Fruit fly (Drosophila melanogaster): Measurements from ENCODE around the gene CG32645.

DNA sequence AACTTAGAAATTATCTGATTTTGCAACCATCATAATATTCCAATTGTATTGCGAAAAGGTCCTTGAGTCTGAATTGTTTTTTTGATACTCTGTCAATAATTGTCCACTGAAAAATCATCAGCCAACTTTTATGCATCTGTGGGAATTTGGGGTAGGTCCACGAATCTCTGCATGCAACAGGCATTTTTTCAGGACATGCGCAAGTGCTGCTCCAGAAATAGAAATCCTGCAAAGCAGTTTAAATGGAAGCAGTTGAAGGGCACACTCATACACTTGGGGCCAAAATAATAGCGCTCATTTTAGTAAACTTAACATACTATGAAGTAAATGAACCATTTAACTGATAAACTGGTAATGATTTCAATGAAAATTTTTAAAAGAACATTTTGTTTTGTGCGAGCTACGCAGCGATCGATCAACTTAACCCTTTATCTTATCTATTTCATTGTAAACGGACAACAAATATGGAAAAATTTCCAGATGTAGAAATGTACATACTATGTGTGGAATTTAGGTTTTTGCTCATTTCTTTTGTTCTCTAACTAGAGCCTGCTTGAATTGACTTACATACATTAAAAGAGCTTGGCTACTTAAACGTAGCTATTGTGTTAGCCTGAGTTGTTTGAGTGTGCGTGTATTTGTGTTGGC lies 8.7 kb upstream of the CG32645 start:
- TF ChIP-seq lola (GFP tag; optimal IDR thresholded peaks at IDR 0.05) (no peak), usp (GFP tag; optimal IDR thresholded peaks at IDR 0.05) (no peak), pan (optimal IDR thresholded peaks at IDR 0.05) (no peak), Abd-B (GFP tag; optimal IDR thresholded peaks at IDR 0.05) (no peak), psq (GFP tag; optimal IDR thresholded peaks at IDR 0.05) (no peak)
